Worm (Caenorhabditis elegans): ENCODE measurements around the gene D2062.5.
"Not testable (repeated sequence)": the region's sequence is repeated elsewhere in the genome, so short reads cannot be mapped to it uniquely, and the experiment has no call there.

Gene D2062.5

DNA sequence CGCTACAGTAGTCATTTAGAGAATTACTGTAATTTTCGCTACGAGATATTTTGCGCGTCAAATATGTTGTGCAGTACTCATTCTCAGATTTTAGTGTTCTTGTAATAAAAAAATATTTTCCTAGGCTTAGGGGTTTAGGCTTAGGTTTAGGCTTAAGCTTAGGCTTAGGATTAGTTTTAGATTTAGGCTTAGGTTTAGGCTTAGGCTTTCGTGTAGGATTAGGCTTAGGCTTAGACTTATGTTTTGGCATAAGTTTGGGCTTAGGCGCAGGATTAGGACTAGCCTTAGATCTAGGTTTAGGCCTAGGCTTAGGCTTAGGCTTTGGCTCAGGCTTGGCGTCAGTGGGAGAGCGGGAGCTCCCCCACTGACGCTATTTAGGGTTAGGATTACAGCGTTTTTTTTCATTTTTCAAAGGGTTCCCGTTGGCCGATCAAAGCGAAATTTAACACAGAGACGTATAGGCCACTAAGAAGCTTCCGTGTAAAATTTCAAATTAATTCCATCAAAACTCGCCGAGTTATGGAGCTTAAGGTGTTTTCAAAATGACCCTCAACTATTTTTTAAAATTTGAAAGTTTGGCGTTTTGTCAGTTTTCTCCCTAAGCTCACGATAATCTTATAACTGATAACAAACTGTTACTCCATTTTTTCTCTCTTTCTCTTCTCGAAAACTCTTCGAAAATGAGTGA is 17.0 kb downstream of the D2062.5 start, which contains the start of gene F22E5.8:
F22E5.8 (plus strand) TSS at position 638 of the 688 bp plus-strand sequence.
- TF ChIP-seq sox-4, nhr-12, nhr-28 (tag; optimal IDR thresholded peaks at IDR 0.05): not testable (repeated sequence)

DNA sequence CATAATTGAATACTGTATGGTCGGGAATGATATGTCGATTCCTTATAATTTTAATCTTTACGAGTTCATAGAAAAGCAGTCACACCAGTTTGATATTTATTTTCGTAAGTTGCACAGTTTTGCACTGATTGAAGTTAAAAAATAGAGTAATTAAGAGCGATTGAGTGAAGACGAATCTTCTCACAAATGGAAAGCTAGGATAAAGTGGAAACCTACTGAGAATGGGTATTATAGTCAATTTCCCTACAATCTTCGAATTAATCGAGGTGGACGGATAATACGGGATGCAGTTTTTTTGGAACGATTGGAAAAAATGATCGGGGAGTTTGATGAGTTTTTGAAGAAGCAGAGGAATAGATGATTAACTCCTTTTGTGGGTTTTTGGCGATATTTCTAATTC is 18.4 kb downstream of the D2062.5 start, which contains the start of gene F22E5.23:
F22E5.23 (plus strand) TSS at position 301 of the 400 bp plus-strand sequence.
- no peak for TF ChIP-seq lir-3 (tag; optimal IDR thresholded peaks at IDR 0.05; ENCODE audit: poor library complexity)
- no peak for TF ChIP-seq lin-14 (GFP tag; optimal IDR thresholded peaks at IDR 0.05)
- TF ChIP-seq nhr-76 (tag; optimal IDR thresholded peaks at IDR 0.05), result no peak
- TF ChIP-seq nhr-47 (tag; optimal IDR thresholded peaks at IDR 0.05), result no peak
- TF ChIP-seq C34B4.2 (tag; optimal IDR thresholded peaks at IDR 0.05), result no peak
- no peak for TF ChIP-seq C16A3.4 (tag; optimal IDR thresholded peaks at IDR 0.05)
- no peak for TF ChIP-seq grh-1 (GFP tag; IDR thresholded peaks at IDR 0.05)
- TF ChIP-seq sox-4 (tag; optimal IDR thresholded peaks at IDR 0.05), result no peak
- no peak for TF ChIP-seq ceh-63 (GFP tag; optimal IDR thresholded peaks at IDR 0.05)
- TF ChIP-seq vab-15 (tag; optimal IDR thresholded peaks at IDR 0.05), result no peak
- no peak for TF ChIP-seq ztf-4 (tag; optimal IDR thresholded peaks at IDR 0.05)
- no peak for TF ChIP-seq sptf-1 (tag; optimal IDR thresholded peaks at IDR 0.05)
- TF ChIP-seq aly-2 (tag; optimal IDR thresholded peaks at IDR 0.05), result no peak
- TF ChIP-seq snpc-4 (tag; optimal IDR thresholded peaks at IDR 0.05), result no peak
- no peak for TF ChIP-seq egl-27 (tag; optimal IDR thresholded peaks at IDR 0.05)
- no peak for TF ChIP-seq ceh-8 (GFP tag; optimal IDR thresholded peaks at IDR 0.05)
- no peak for TF ChIP-seq nhr-12 (tag; optimal IDR thresholded peaks at IDR 0.05)
- TF ChIP-seq irx-1 (tag; optimal IDR thresholded peaks at IDR 0.05), result no peak
- TF ChIP-seq nhr-84 (tag; optimal IDR thresholded peaks at IDR 0.05), result no peak
- TF ChIP-seq fos-1 (tag; optimal IDR thresholded peaks at IDR 0.05), result no peak

DNA sequence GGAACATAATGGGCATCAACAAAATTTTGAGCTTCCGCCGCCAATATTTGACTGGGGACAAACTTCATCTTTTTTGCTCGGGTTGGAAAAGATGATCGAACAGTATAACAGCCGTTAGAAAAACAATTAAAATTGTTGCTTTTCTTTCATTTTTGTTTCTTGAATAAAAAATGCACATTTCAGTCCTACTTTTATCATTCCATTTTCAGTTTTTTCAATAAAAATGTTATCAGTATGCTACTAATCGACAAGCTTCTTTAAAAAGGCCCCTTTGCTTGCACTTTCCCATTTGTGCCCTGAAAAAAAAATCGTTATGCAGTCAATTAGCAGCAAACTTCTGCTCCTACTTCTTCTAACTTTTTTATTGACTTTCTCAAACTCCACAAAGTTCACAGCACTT is 19.2 kb downstream of the D2062.5 start, which contains the start of gene F22E5.7:
F22E5.7 (plus strand) TSS at position 301 of the 400 bp plus-strand sequence.
- TF ChIP-seq ztf-11 (tag; optimal IDR thresholded peaks at IDR 0.05), result no peak
- TF ChIP-seq elt-3 (tag; optimal IDR thresholded peaks at IDR 0.05), result no peak
- no peak for TF ChIP-seq mdl-1 (tag; optimal IDR thresholded peaks at IDR 0.05)
- TF ChIP-seq xbp-1 (tag; optimal IDR thresholded peaks at IDR 0.05), result no peak
- TF ChIP-seq dsc-1 (tag; optimal IDR thresholded peaks at IDR 0.05), result no peak
- no peak for TF ChIP-seq sptf-1 (tag; optimal IDR thresholded peaks at IDR 0.05)
- no peak for TF ChIP-seq skn-1 (tag; optimal IDR thresholded peaks at IDR 0.05)
- no peak for TF ChIP-seq unc-86 (tag; optimal IDR thresholded peaks at IDR 0.05)
- no peak for TF ChIP-seq fos-1 (tag; optimal IDR thresholded peaks at IDR 0.05)
- TF ChIP-seq nhr-76 (tag; optimal IDR thresholded peaks at IDR 0.05), result no peak
- no peak for TF ChIP-seq lin-15B (tag; optimal IDR thresholded peaks at IDR 0.05)
- no peak for TF ChIP-seq unc-130 (tag; optimal IDR thresholded peaks at IDR 0.05)
- TF ChIP-seq ceh-90 (tag; optimal IDR thresholded peaks at IDR 0.05), result no peak
- no peak for TF ChIP-seq aly-2 (tag; optimal IDR thresholded peaks at IDR 0.05)
- no peak for TF ChIP-seq unc-62 (GFP tag; optimal IDR thresholded peaks at IDR 0.05)
- no peak for TF ChIP-seq nhr-11 (tag; optimal IDR thresholded peaks at IDR 0.05)
- no peak for TF ChIP-seq Y116A8C.19 (tag; optimal IDR thresholded peaks at IDR 0.05; ENCODE audit: borderline replicate concordance)
- TF ChIP-seq dpl-1 (GFP tag; optimal IDR thresholded peaks at IDR 0.05), result no peak
- TF ChIP-seq fkh-4 (tag; optimal IDR thresholded peaks at IDR 0.05; ENCODE audit: borderline replicate concordance), result no peak
- TF ChIP-seq grh-1 (GFP tag; IDR thresholded peaks at IDR 0.05), result no peak

DNA sequence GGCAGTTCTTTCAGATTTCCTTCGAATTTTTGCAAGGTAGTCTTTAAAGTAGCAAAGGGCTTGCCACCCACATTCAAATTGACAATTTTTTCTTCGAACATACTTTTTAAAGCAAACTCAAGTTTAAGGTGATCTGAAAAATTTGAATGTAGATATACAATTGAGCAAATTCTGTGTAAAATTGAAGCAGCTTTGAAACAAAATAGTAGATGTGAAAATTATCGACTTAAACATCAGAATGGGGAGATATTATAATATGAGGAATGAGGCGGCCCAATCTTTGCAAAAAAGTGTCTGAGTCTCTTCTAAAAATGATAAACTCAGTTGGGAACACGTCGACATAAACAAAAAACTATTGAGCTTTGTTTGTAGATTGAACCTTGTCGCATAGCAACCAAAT is 21.9 kb downstream of the D2062.5 start, which contains the start of gene F22E5.11:
F22E5.11 (minus strand) TSS at position 101 of the 400 bp plus-strand sequence.
- TF ChIP-seq unc-86 (tag; optimal IDR thresholded peaks at IDR 0.05), result no peak
- TF ChIP-seq C34B4.2 (tag; optimal IDR thresholded peaks at IDR 0.05), result no peak
- no peak for TF ChIP-seq hpl-2 (GFP tag; optimal IDR thresholded peaks at IDR 0.05)
- TF ChIP-seq hlh-4 (tag; optimal IDR thresholded peaks at IDR 0.05), result no peak
- no peak for TF ChIP-seq ceh-8 (GFP tag; optimal IDR thresholded peaks at IDR 0.05)
- no peak for TF ChIP-seq ceh-63 (GFP tag; optimal IDR thresholded peaks at IDR 0.05)
- no peak for TF ChIP-seq elt-2 (tag; optimal IDR thresholded peaks at IDR 0.05)
- TF ChIP-seq tbx-2 (tag; optimal IDR thresholded peaks at IDR 0.05), result no peak
- no peak for TF ChIP-seq egl-13 (tag; optimal IDR thresholded peaks at IDR 0.05)
- no peak for TF ChIP-seq zag-1 (tag; optimal IDR thresholded peaks at IDR 0.05)
- TF ChIP-seq aha-1 (tag; optimal IDR thresholded peaks at IDR 0.05), result no peak
- TF ChIP-seq lir-3 (tag; optimal IDR thresholded peaks at IDR 0.05; ENCODE audit: poor library complexity), result no peak
- no peak for TF ChIP-seq jun-1 (tag; optimal IDR thresholded peaks at IDR 0.05)
- TF ChIP-seq F16B12.6 (tag; optimal IDR thresholded peaks at IDR 0.05), result no peak
- no peak for TF ChIP-seq sptf-1 (tag; optimal IDR thresholded peaks at IDR 0.05)
- no peak for TF ChIP-seq vab-15 (tag; optimal IDR thresholded peaks at IDR 0.05)
- no peak for TF ChIP-seq nhr-47 (tag; optimal IDR thresholded peaks at IDR 0.05)
- no peak for TF ChIP-seq C04F5.9 (tag; optimal IDR thresholded peaks at IDR 0.05)

Data from whole organism, L1 larva.